Fruit fly (Drosophila melanogaster): ENCODE measurements around the gene CG9727.

The CG9727 gene

DNA sequence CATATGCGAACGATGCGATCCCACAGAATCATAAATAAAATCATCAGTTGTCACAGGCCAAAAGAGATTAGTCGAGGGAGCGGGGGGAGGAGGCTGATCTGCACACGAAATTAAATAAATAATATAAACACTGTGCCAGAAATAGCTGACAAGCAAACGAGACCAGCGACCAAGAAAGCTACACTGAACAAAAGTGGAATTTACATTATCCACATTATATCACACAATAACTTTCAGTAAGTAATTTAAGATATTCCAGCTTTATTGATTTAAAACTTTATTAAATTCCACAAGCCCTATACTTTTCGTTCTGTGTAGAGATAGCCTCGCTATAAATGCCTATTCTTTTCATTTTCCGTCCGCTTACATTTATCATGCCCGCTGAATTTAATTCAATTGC is 52.3 kb downstream of the CG9727 start (continued):
- no peak for TF ChIP-seq CG10431 (GFP tag; optimal IDR thresholded peaks at IDR 0.05)
- TF ChIP-seq Gsc (GFP tag; IDR thresholded peaks at IDR 0.05) = no peak
- TF ChIP-seq CG6272 (GFP tag; IDR thresholded peaks at IDR 0.05) = peak; percentile 47
- TF ChIP-seq inv (GFP tag; IDR thresholded peaks at IDR 0.05; ENCODE audit: partially characterized antibody) = no peak
- no peak for TF ChIP-seq CG1832 (GFP tag; optimal IDR thresholded peaks at IDR 0.05)
- peak; percentile 87 for TF ChIP-seq Atf6 (GFP tag; IDR thresholded peaks at IDR 0.05)
- TF ChIP-seq CG17568 (GFP tag; optimal IDR thresholded peaks at IDR 0.05) = peak; percentile 49
- TF ChIP-seq Abd-B (GFP tag; optimal IDR thresholded peaks at IDR 0.05) = peak; percentile 78
- TF ChIP-seq Dip3 (GFP tag; optimal IDR thresholded peaks at IDR 0.05) = peak; percentile 63
- no peak for TF ChIP-seq nom (GFP tag; optimal IDR thresholded peaks at IDR 0.05)
- peak; percentile 23 for TF ChIP-seq dm (GFP tag; optimal IDR thresholded peaks at IDR 0.05)
- peak; percentile 64; the same call in 1 of the 2 replicates for TF ChIP-seq E2f2 (GFP tag; IDR thresholded peaks at IDR 0.05)
- TF ChIP-seq prd (optimal IDR thresholded peaks at IDR 0.05) = no peak
- TF ChIP-seq prd (GFP tag; IDR thresholded peaks at IDR 0.05) = peak; percentile 90
- no peak for TF ChIP-seq Adf1 (GFP tag; IDR thresholded peaks at IDR 0.05)
- TF ChIP-seq fu2 (GFP tag; optimal IDR thresholded peaks at IDR 0.05) = peak; percentile 42
- peak; percentile 84 for TF ChIP-seq CG2678 (tag; optimal IDR thresholded peaks at IDR 0.05)
- no peak for TF ChIP-seq CG7987 (GFP tag; optimal IDR thresholded peaks at IDR 0.05)
- peak; percentile 68 for TF ChIP-seq ems (GFP tag; optimal IDR thresholded peaks at IDR 0.05)
- TF ChIP-seq CG10543 (GFP tag; optimal IDR thresholded peaks at IDR 0.05) = peak; percentile 33
- peak; percentile 78 for TF ChIP-seq Sox100B (GFP tag; optimal IDR thresholded peaks at IDR 0.05)
- TF ChIP-seq CG7357 (GFP tag; IDR thresholded peaks at IDR 0.05) = peak; percentile 72; the same call in 2 of the 3 replicates
- peak; percentile 62 for TF ChIP-seq CG10654 (GFP tag; optimal IDR thresholded peaks at IDR 0.05)
- TF ChIP-seq Hr3 (GFP tag; optimal IDR thresholded peaks at IDR 0.05) = peak; percentile 80
- peak; percentile 89 for TF ChIP-seq sim (GFP tag; IDR thresholded peaks at IDR 0.05)
- peak; percentile 73 for TF ChIP-seq CG4820 (GFP tag; optimal IDR thresholded peaks at IDR 0.05)
- peak; percentile 78 for TF ChIP-seq CG11696 (GFP tag; IDR thresholded peaks at IDR 0.05)
- TF ChIP-seq Mad (GFP tag; optimal IDR thresholded peaks at IDR 0.05) = peak; percentile 17
- TF ChIP-seq sd (tag; optimal IDR thresholded peaks at IDR 0.05) = peak; percentile 30
- peak; percentile 73 for TF ChIP-seq CG6254 (GFP tag; optimal IDR thresholded peaks at IDR 0.05)
- TF ChIP-seq CG18764 (GFP tag; optimal IDR thresholded peaks at IDR 0.05) = peak; percentile 44
- TF ChIP-seq CG14965 (GFP tag; optimal IDR thresholded peaks at IDR 0.05; ENCODE audit: borderline replicate concordance) = peak; percentile 34
- TF ChIP-seq corto (GFP tag; optimal IDR thresholded peaks at IDR 0.05) = peak; percentile 26
- TF ChIP-seq MESR4 (GFP tag; optimal IDR thresholded peaks at IDR 0.05) = no peak
- TF ChIP-seq phol (tag; optimal IDR thresholded peaks at IDR 0.05) = peak; percentile 82
- TF ChIP-seq HmgD (GFP tag; optimal IDR thresholded peaks at IDR 0.05) = no peak
- TF ChIP-seq stc (GFP tag; IDR thresholded peaks at IDR 0.05) = peak; percentile 86; the same call in 1 of the 2 replicates
- TF ChIP-seq ERR (GFP tag; optimal IDR thresholded peaks at IDR 0.05) = no peak
- peak; percentile 71 for TF ChIP-seq D19A (tag; optimal IDR thresholded peaks at IDR 0.05)
- peak; percentile 87 for TF ChIP-seq ara (GFP tag; IDR thresholded peaks at IDR 0.05)
- TF ChIP-seq CG15073 (GFP tag; optimal IDR thresholded peaks at IDR 0.05) = peak; percentile 6
- no peak for TF ChIP-seq unc-4 (GFP tag; IDR thresholded peaks at IDR 0.05; ENCODE audit: partially characterized antibody)
- TF ChIP-seq fd102C (GFP tag; optimal IDR thresholded peaks at IDR 0.05) = no peak
- TF ChIP-seq CG32772 (GFP tag; IDR thresholded peaks at IDR 0.05) = peak; percentile 82
- TF ChIP-seq zen (tag; optimal IDR thresholded peaks at IDR 0.05) = peak; percentile 47
- TF ChIP-seq CG11085 (GFP tag; IDR thresholded peaks at IDR 0.05) = peak; percentile 73
- TF ChIP-seq Antp (GFP tag; optimal IDR thresholded peaks at IDR 0.05) = peak; percentile 67
- peak; percentile 79 for TF ChIP-seq CG7556 (GFP tag; optimal IDR thresholded peaks at IDR 0.05)
- peak; percentile 67 for TF ChIP-seq dmrt11E (tag; optimal IDR thresholded peaks at IDR 0.05)
- peak; percentile 91 for TF ChIP-seq Rfx (GFP tag; IDR thresholded peaks at IDR 0.05)
- TF ChIP-seq Meics (GFP tag; optimal IDR thresholded peaks at IDR 0.05) = peak; percentile 80

Data from whole organism, embryonic.